Worm (Caenorhabditis elegans) whole organism, midembryonic: ENCODE measurements around the gene zag-1.

Experiments
- cog-1 ChIP-seq: sonication (generic microtip); optimal IDR thresholded peaks from 2 replicates; lab custom pipeline; 2016; ENCODE audit warnings: missing genetic modification characterization, missing compliant biosample characterization
- flt-1 ChIP-seq: fragments of 200-800 bp; sonication (Bioruptor generic); IDR thresholded peaks from 2 replicates; pipeline ENCODE4 v1.3.6; 2022; ENCODE audit warnings: missing genetic modification characterization, missing compliant biosample characterization
- klf-2 ChIP-seq: fragments of 200-800 bp; sonication (Bioruptor generic); conservative IDR thresholded peaks from 2 replicates; pipeline ENCODE4 v1.3.6; 2022; ENCODE audit warnings: missing genetic modification reagents, missing genetic modification characterization, missing compliant biosample characterization
- med-1 ChIP-seq: sonication (generic microtip); optimal IDR thresholded peaks from 2 replicates; lab custom pipeline; 2017; ENCODE audit warnings: missing genetic modification characterization, mild to moderate bottlenecking, missing compliant biosample characterization, antibody characterized with exemption, missing genetic modification reagents; ENCODE audit not compliant: insufficient read depth
- ztf-23 ChIP-seq: fragments of 200-800 bp; sonication (Bioruptor generic); IDR thresholded peaks from 2 replicates; pipeline ENCODE4 v1.3.6; 2022; ENCODE audit warnings: missing genetic modification reagents, missing genetic modification characterization, missing compliant biosample characterization
- ztf-29 ChIP-seq: fragments of 200-800 bp; sonication (Bioruptor generic); IDR thresholded peaks from 2 replicates; pipeline ENCODE4 v1.3.6; 2022; ENCODE audit warnings: missing genetic modification reagents, missing genetic modification characterization, missing compliant biosample characterization

DNA sequence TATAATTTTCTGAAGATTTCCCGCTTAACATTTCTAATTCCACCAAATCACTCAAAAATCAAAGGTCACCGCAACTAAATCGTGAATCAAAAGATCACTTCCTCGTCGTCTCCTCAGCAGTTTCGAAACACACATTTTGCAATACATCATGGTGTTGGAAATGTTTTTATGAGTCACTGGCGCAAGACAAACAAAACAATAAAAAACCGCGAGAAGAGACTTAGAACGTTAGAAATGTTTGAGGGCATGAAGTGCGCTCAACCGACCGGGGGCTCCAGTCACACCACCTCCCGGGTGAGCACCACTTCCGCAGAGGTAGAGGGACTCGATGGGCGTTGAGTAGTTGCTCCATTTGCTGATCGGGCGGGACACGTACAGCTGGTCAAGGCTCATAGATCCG, 19.6 kb downstream of the zag-1 start:
- TF ChIP-seq med-1 (GFP tag; lab: Kevin White, UChicago): no peak
- TF ChIP-seq cog-1 (tag; lab: Kevin White, UChicago): no peak
- no peak for TF ChIP-seq flt-1 (GFP tag; lab: Robert Waterston, UW)
- no peak for TF ChIP-seq ztf-23
- no peak for TF ChIP-seq ztf-29
- no peak for TF ChIP-seq klf-2
